Fruit fly (Drosophila melanogaster) whole organism, embryonic: ENCODE data around the gene Col4a1.
A peak's percentile ranks its signal among the peaks of the same experiment; 100 is the strongest.

Source experiments
- ATbp ChIP-seq: fragments of 200-800 bp; sonication (Bioruptor generic); optimal IDR thresholded peaks from 2 replicates; lab custom pipeline; 2017; ENCODE audit warnings: missing biosample characterization, mild to moderate bottlenecking, missing genetic modification characterization, missing genetic modification reagents
- Ada2b ChIP-seq: fragments of 200-800 bp; sonication (Bioruptor generic); IDR thresholded peaks from 2 replicates; pipeline ENCODE4 v1.3.6; 2022; ENCODE audit warnings: missing biosample characterization, missing genetic modification characterization
- CG10209 ChIP-seq: fragments of 200-800 bp; sonication (Bioruptor generic); optimal IDR thresholded peaks from 3 replicates; lab custom pipeline; 2017; ENCODE audit warnings: missing biosample characterization, mild to moderate bottlenecking, missing genetic modification characterization, missing genetic modification reagents
- CG11504 ChIP-seq: fragments of 200-800 bp; sonication (Bioruptor generic); optimal IDR thresholded peaks from 3 replicates; lab custom pipeline; 2019; ENCODE audit warnings: missing biosample characterization, mild to moderate bottlenecking, missing genetic modification characterization, moderate library complexity
- CG11695 ChIP-seq: fragments of 200-800 bp; sonication (Bioruptor generic); IDR thresholded peaks from 3 replicates; pipeline ENCODE4 v1.3.6; 2022; ENCODE audit warnings: missing biosample characterization, missing genetic modification characterization
- CG11696 ChIP-seq: fragments of 200-800 bp; sonication (Bioruptor generic); IDR thresholded peaks from 2 replicates; pipeline ENCODE4 v1.3.6; 2022; ENCODE audit warnings: missing biosample characterization, missing genetic modification characterization
- CG1603 ChIP-seq: fragments of 200-800 bp; sonication (Bioruptor generic); optimal IDR thresholded peaks from 2 replicates; lab custom pipeline; 2019; ENCODE audit warnings: missing biosample characterization, mild to moderate bottlenecking, missing genetic modification characterization, moderate library complexity
- CG17328 ChIP-seq: fragments of 200-800 bp; sonication (Bioruptor generic); IDR thresholded peaks from 2 replicates; pipeline ENCODE4 v1.3.6; 2022; ENCODE audit warnings: missing biosample characterization, missing genetic modification characterization
- CG2120 ChIP-seq: fragments of 200-800 bp; sonication (Bioruptor generic); optimal IDR thresholded peaks from 3 replicates; lab custom pipeline; 2016; ENCODE audit warnings: missing biosample characterization, missing genetic modification characterization
- CG33213 ChIP-seq: fragments of 200-800 bp; sonication (Bioruptor generic); optimal IDR thresholded peaks from 3 replicates; lab custom pipeline; 2016; ENCODE audit warnings: missing biosample characterization, missing genetic modification characterization
- CG6175 ChIP-seq: fragments of 200-800 bp; sonication (Bioruptor generic); IDR thresholded peaks from 3 replicates; pipeline ENCODE4 v1.3.6; 2022; ENCODE audit warnings: missing biosample characterization, missing genetic modification characterization
- CG6654 ChIP-seq: fragments of 200-800 bp; sonication (Bioruptor generic); optimal IDR thresholded peaks from 2 replicates; lab custom pipeline; 2017; ENCODE audit warnings: missing biosample characterization, mild to moderate bottlenecking, missing genetic modification characterization
- Drgx ChIP-seq: fragments of 200-800 bp; sonication (Bioruptor generic); IDR thresholded peaks from 2 replicates; pipeline ENCODE4 v1.3.6; 2022; ENCODE audit warnings: missing biosample characterization, missing genetic modification characterization
- HLH3B ChIP-seq: fragments of 200-800 bp; sonication (Bioruptor generic); IDR thresholded peaks from 2 replicates; pipeline ENCODE4 v1.3.6; 2022; ENCODE audit warnings: missing biosample characterization, missing genetic modification characterization
- Med ChIP-seq: fragments of 200-800 bp; sonication (Bioruptor generic); peaks from one replicate; lab custom pipeline; 2016; ENCODE audit warnings: missing biosample characterization, missing genetic modification characterization, mild to moderate bottlenecking, inconsistent platforms, moderate library complexity
- Oli ChIP-seq: fragments of 200-800 bp; sonication (Bioruptor generic); optimal IDR thresholded peaks from 2 replicates; lab custom pipeline; 2018; ENCODE audit warnings: missing biosample characterization, mild to moderate bottlenecking, missing genetic modification characterization, moderate library complexity
- Ptx1 ChIP-seq: fragments of 200-800 bp; sonication (Bioruptor generic); IDR thresholded peaks from 2 replicates; pipeline ENCODE4 v1.3.6; 2022; ENCODE audit warnings: missing biosample characterization, missing genetic modification characterization
- Sox102F ChIP-seq: fragments of 200-800 bp; sonication (Bioruptor generic); optimal IDR thresholded peaks from 2 replicates; lab custom pipeline; 2018; ENCODE audit warnings: missing biosample characterization, mild to moderate bottlenecking, missing genetic modification characterization, moderate library complexity
- ap ChIP-seq: fragments of 200-800 bp; sonication (Bioruptor generic); IDR thresholded peaks from 2 replicates; pipeline ENCODE4 v1.3.6; 2022; ENCODE audit warnings: missing biosample characterization, missing genetic modification characterization
- bsh ChIP-seq, 2 experiments: fragments of 200-800 bp; sonication (Bioruptor generic); optimal IDR thresholded peaks; 2 replicates each; lab custom pipeline; 2017 to 2018; ENCODE audit warnings: mild to moderate bottlenecking in 2 of 2, missing biosample characterization in 2 of 2, missing genetic modification characterization in 2 of 2, moderate library complexity in 1 of 2
- cas ChIP-seq: fragments of 200-800 bp; sonication (Bioruptor generic); IDR thresholded peaks from 2 replicates; pipeline ENCODE4 v1.3.6; 2022; ENCODE audit warnings: missing biosample characterization, missing genetic modification characterization
- ci ChIP-seq: fragments of 200-800 bp; sonication (Bioruptor generic); IDR thresholded peaks from 3 replicates; pipeline ENCODE4 v1.3.6; 2022; ENCODE audit warnings: missing biosample characterization, missing genetic modification characterization
- danr ChIP-seq: fragments of 200-800 bp; sonication (Bioruptor generic); IDR thresholded peaks from 2 replicates; pipeline ENCODE4 v1.3.6; 2022; ENCODE audit warnings: missing biosample characterization, missing genetic modification characterization
- esg ChIP-seq: fragments of 200-800 bp; sonication (Bioruptor generic); conservative IDR thresholded peaks from 2 replicates; pipeline ENCODE4 v1.3.6; 2022; ENCODE audit warnings: missing biosample characterization, missing genetic modification characterization
- gem ChIP-seq: fragments of 200-800 bp; sonication (Bioruptor generic); optimal IDR thresholded peaks from 2 replicates; lab custom pipeline; 2019; ENCODE audit warnings: missing biosample characterization, mild to moderate bottlenecking, missing genetic modification characterization, moderate library complexity
- grau ChIP-seq: fragments of 200-800 bp; optimal IDR thresholded peaks from 3 replicates; lab custom pipeline; 2019; ENCODE audit warnings: missing biosample characterization, mild to moderate bottlenecking, missing genetic modification characterization, moderate library complexity
- hkb ChIP-seq, 2 experiments: fragments of 200-800 bp in 1 of 2; fragments of >200 bp in 1 of 2; sonication (Bioruptor generic) in 1 of 2; IDR thresholded peaks in 1 of 2; optimal IDR thresholded peaks in 1 of 2; 2 replicates each; pipeline versions ENCODE4 v1.3.6 to Lab custom; 2017 to 2022; ENCODE audit warnings: missing biosample characterization in 1 of 2, missing genetic modification characterization in 1 of 2
- ken ChIP-seq: fragments of 200-800 bp; sonication (Bioruptor generic); IDR thresholded peaks from 3 replicates; pipeline ENCODE4 v1.3.6; 2022; ENCODE audit warnings: missing biosample characterization, missing genetic modification characterization
- lov ChIP-seq, 2 experiments: fragments of 200-800 bp in 1 of 2; fragments of >200 bp in 1 of 2; sonication (Bioruptor generic) in 1 of 2; IDR thresholded peaks in 1 of 2; optimal IDR thresholded peaks in 1 of 2; 2 replicates in 1 of 2; 3 replicates in 1 of 2; pipeline versions ENCODE4 v1.3.6 to Lab custom; 2017 to 2022; ENCODE audit warnings: missing biosample characterization in 1 of 2, missing genetic modification characterization in 1 of 2
- pho ChIP-seq: fragments of 200-800 bp; sonication (Bioruptor generic); optimal IDR thresholded peaks from 2 replicates; lab custom pipeline; 2016; ENCODE audit warnings: missing biosample characterization, missing genetic modification characterization
- pros ChIP-seq: fragments of 200-800 bp; sonication (Bioruptor generic); optimal IDR thresholded peaks from 3 replicates; lab custom pipeline; 2019; ENCODE audit warnings: missing biosample characterization, mild to moderate bottlenecking, missing genetic modification characterization, moderate library complexity
- row ChIP-seq: fragments of 200-800 bp; sonication (Bioruptor generic); IDR thresholded peaks from 3 replicates; pipeline ENCODE4 v1.3.6; 2022; ENCODE audit warnings: missing biosample characterization, missing genetic modification characterization
- sens ChIP-seq: fragments of 200-800 bp; sonication (Bioruptor generic); peaks from one replicate; lab custom pipeline; 2016; ENCODE audit warnings: missing biosample characterization, missing genetic modification characterization
- sisA ChIP-seq: fragments of 200-800 bp; sonication (Bioruptor generic); IDR thresholded peaks from 2 replicates; pipeline ENCODE4 v1.3.6; 2022; ENCODE audit warnings: missing biosample characterization, missing genetic modification characterization
- tgo ChIP-seq: fragments of 200-800 bp; sonication (Bioruptor generic); IDR thresholded peaks from 3 replicates; pipeline ENCODE4 v1.3.6; 2022; ENCODE audit warnings: missing biosample characterization, missing genetic modification characterization
- tio ChIP-seq: fragments of 200-800 bp; sonication (Bioruptor generic); optimal IDR thresholded peaks from 2 replicates; lab custom pipeline; 2017; ENCODE audit warnings: missing biosample characterization, missing genetic modification characterization, inconsistent platforms
- toy ChIP-seq: fragments of 200-800 bp; sonication (Bioruptor generic); IDR thresholded peaks from 2 replicates; pipeline ENCODE4 v1.3.6; 2022; ENCODE audit warnings: missing biosample characterization, missing genetic modification characterization
- zfh2 ChIP-seq: fragments of 200-800 bp; sonication (Bioruptor generic); optimal IDR thresholded peaks from 2 replicates; lab custom pipeline; 2016; ENCODE audit warnings: missing biosample characterization, missing genetic modification characterization

Gene Col4a1

DNA sequence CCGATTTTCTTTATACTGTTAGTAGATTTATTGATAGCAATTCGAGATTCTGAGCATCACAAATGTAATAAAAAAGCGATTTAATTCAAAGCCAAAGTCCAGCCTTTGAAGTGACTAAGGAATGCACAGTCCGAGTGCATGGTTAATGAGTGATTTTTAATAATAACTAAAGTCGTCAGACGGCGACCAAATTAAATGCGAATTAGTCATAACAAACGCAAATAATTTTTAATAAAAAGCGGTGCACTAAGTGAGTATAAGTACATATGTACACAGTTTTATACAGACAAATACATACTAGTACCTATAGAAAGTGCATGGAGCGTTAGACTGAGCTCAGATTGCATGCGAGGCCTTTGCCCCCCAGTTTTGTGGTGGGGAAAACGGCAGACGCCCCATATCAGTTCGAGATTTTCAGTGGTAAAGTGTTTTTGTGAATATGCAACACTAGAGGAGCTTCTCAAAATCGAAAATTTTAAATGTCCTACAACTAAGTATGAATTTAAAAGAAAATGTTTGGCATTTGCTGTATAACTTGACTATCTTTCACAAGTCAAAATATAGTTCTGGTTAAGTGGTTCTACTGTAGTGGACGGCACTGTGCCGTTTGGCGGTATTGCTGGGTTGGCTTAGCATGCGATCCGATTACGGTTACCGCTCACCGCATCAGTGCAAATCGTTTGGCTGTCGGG lies 26.6 kb upstream of the Col4a1 start:
- TF ChIP-seq CG6175 (GFP tag; lab: Robert Waterston, UW) (no peak), bsh (GFP tag; optimal IDR thresholded peaks at IDR 0.05; lab: Kevin White, UChicago) (peak in 1 of 2 experiments; percentile 19), pho (GFP tag; lab: Kevin White, UChicago) (no peak), grau (tag; lab: Kevin White, UChicago) (peak; percentile 1), cas (GFP tag; lab: Robert Waterston, UW) (0 out of 2 replicates have a peak, but pooled peaks have one; percentile 16), CG2120 (GFP tag; lab: Kevin White, UChicago) (peak; percentile 5), ATbp (peak; percentile 27), CG6654 (no peak), Drgx (GFP tag; lab: Robert Waterston, UW) (peak; percentile 70), hkb (optimal IDR thresholded peaks at IDR 0.05; lab: Kevin White, UChicago) (no peak), hkb (GFP tag; IDR thresholded peaks at IDR 0.05; lab: Robert Waterston, UW) (no peak), Ptx1 (no peak), CG11696 (peak; percentile 54; the same call in 1 of the 2 replicates), Ada2b (GFP tag; lab: Robert Waterston, UW) (peak; percentile 38; the same call in 1 of the 2 replicates), CG1603 (tag; lab: Kevin White, UChicago) (peak; percentile 19), gem (tag; lab: Kevin White, UChicago) (peak; percentile 21), ap (GFP tag; lab: Robert Waterston, UW) (no peak), CG17328 (GFP tag; lab: Robert Waterston, UW) (0 out of 2 replicates have a peak, but pooled peaks have one; percentile 40), danr (GFP tag; lab: Robert Waterston, UW) (no peak), HLH3B (GFP tag; lab: Robert Waterston, UW) (peak; percentile 35; the same call in 1 of the 2 replicates), ci (GFP tag; lab: Robert Waterston, UW) (0 out of 3 replicates have a peak, but pooled peaks have one; percentile 40), sens (GFP tag; lab: Kevin White, UChicago) (peak; percentile 72), pros (GFP tag; lab: Kevin White, UChicago) (no peak), Oli (tag; lab: Kevin White, UChicago) (peak; percentile 7), row (GFP tag; lab: Robert Waterston, UW) (peak; percentile 34; the same call in 1 of the 3 replicates), lov (optimal IDR thresholded peaks at IDR 0.05; lab: Kevin White, UChicago) (no peak), lov (GFP tag; IDR thresholded peaks at IDR 0.05; lab: Robert Waterston, UW) (0 out of 3 replicates have a peak, but pooled peaks have one; percentile 25), CG11504 (peak; percentile 15), esg (0 out of 2 replicates have a peak, but pooled peaks have one; percentile 17), sisA (GFP tag; lab: Robert Waterston, UW) (peak; percentile 31; the same call in 1 of the 2 replicates), toy (no peak), tio (peak; percentile 4), zfh2 (GFP tag; lab: Kevin White, UChicago) (peak; percentile 19), CG33213 (GFP tag; lab: Kevin White, UChicago) (no peak), ken (GFP tag; lab: Robert Waterston, UW) (0 out of 3 replicates have a peak, but pooled peaks have one; percentile 5), CG11695 (GFP tag; lab: Robert Waterston, UW) (0 out of 3 replicates have a peak, but pooled peaks have one; percentile 23), tgo (GFP tag; lab: Robert Waterston, UW) (0 out of 3 replicates have a peak, but pooled peaks have one; percentile 13), Med (GFP tag; lab: Kevin White, UChicago) (peak; percentile 27), Sox102F (GFP tag; lab: Kevin White, UChicago) (peak; percentile 29), CG10209 (GFP tag; lab: Kevin White, UChicago) (peak; percentile 3)
